Worm (Caenorhabditis elegans): ENCODE results near the gene ugt-53.
A peak's percentile ranks its signal among the peaks of the same experiment; 100 is the strongest.

ugt-53 gene

ce11 chrV:2881565-2881964, 32.4 kb downstream of the ugt-53 start (continued):
- TF ChIP-seq zag-1 (tag; optimal IDR thresholded peaks at IDR 0.05) (no peak), ceh-28 (tag; optimal IDR thresholded peaks at IDR 0.05) (no peak), jun-1 (tag; optimal IDR thresholded peaks at IDR 0.05) (no peak), F44E2.7 (GFP tag; IDR thresholded peaks at IDR 0.05) (no peak), hmg-1.1 (GFP tag; IDR thresholded peaks at IDR 0.05) (no peak), D1046.2 (GFP tag; IDR thresholded peaks at IDR 0.05) (no peak), nhr-77 (tag; optimal IDR thresholded peaks at IDR 0.05) (no peak), tra-1 (GFP tag; IDR thresholded peaks at IDR 0.05) (no peak), aha-1 (tag) (peak; percentile 70), unc-39 (tag; optimal IDR thresholded peaks at IDR 0.05) (no peak), zip-11 (GFP tag; IDR thresholded peaks at IDR 0.05) (no peak), dve-1 (tag; optimal IDR thresholded peaks at IDR 0.05; ENCODE audit: insufficient read depth) (peak; percentile 47), nhr-48 (tag; optimal IDR thresholded peaks at IDR 0.05) (no peak), duxl-1 (tag; optimal IDR thresholded peaks at IDR 0.05; ENCODE audit: poor library complexity) (no peak), hlh-30 (tag; optimal IDR thresholded peaks at IDR 0.05; ENCODE audit: insufficient read depth) (no peak), daf-12 (tag; optimal IDR thresholded peaks at IDR 0.05) (no peak), tag-97 (GFP tag; IDR thresholded peaks at IDR 0.05) (no peak), ceh-20 (GFP tag; IDR thresholded peaks at IDR 0.05) (0 out of 2 replicates have a peak, but pooled peaks have one; percentile 12)

ce11 chrV:2883097-2883496, 34.0 kb downstream of the ugt-53 start:
- TF ChIP-seq F44E2.7 (GFP tag; IDR thresholded peaks at IDR 0.05): no peak
- no peak for TF ChIP-seq nhr-25 (tag; optimal IDR thresholded peaks at IDR 0.05; ENCODE audit: borderline replicate concordance, insufficient read depth)
- no peak for TF ChIP-seq fos-1 (tag; optimal IDR thresholded peaks at IDR 0.05)
- no peak for TF ChIP-seq mdl-1 (tag; optimal IDR thresholded peaks at IDR 0.05)
- TF ChIP-seq skn-1 (tag; optimal IDR thresholded peaks at IDR 0.05): no peak
- no peak for TF ChIP-seq dve-1 (tag; optimal IDR thresholded peaks at IDR 0.05; ENCODE audit: insufficient read depth)
- no peak for TF ChIP-seq F37D6.2 (tag; optimal IDR thresholded peaks at IDR 0.05)
- no peak for TF ChIP-seq dpl-1 (GFP tag; optimal IDR thresholded peaks at IDR 0.05)
- no peak for TF ChIP-seq ZK546.5 (tag; optimal IDR thresholded peaks at IDR 0.05)
- TF ChIP-seq ztf-7 (tag; optimal IDR thresholded peaks at IDR 0.05): no peak
- no peak for TF ChIP-seq Y5F2A.4 (GFP tag; optimal IDR thresholded peaks at IDR 0.05)
- TF ChIP-seq zip-11 (GFP tag; IDR thresholded peaks at IDR 0.05): no peak
- no peak for TF ChIP-seq mes-2 (tag; optimal IDR thresholded peaks at IDR 0.05; ENCODE audit: poor library complexity, severe bottlenecking)
- no peak for TF ChIP-seq unc-62 (GFP tag; optimal IDR thresholded peaks at IDR 0.05 in 1 of 2)
- TF ChIP-seq unc-62 (tag; optimal IDR thresholded peaks at IDR 0.05): no peak
- no peak for TF ChIP-seq spr-3 (GFP tag; optimal IDR thresholded peaks at IDR 0.05)
- no peak for TF ChIP-seq pha-4 (GFP tag; IDR thresholded peaks at IDR 0.05)
- TF ChIP-seq pha-4 (tag; optimal IDR thresholded peaks at IDR 0.05): no peak

ce11 chrV:2884411-2884810, 35.3 kb downstream of the ugt-53 start, which contains the start of gene sre-24:
TSS of gene sre-24 (plus strand) at chrV:2884711.
- no peak for TF ChIP-seq ceh-28 (tag; optimal IDR thresholded peaks at IDR 0.05)
- TF ChIP-seq lin-15B (tag; optimal IDR thresholded peaks at IDR 0.05): no peak
- no peak for TF ChIP-seq fos-1 (tag; optimal IDR thresholded peaks at IDR 0.05)
- no peak for TF ChIP-seq F49E8.2 (tag; optimal IDR thresholded peaks at IDR 0.05; ENCODE audit: borderline replicate concordance)
- no peak for TF ChIP-seq zag-1 (tag; optimal IDR thresholded peaks at IDR 0.05)
- no peak for TF ChIP-seq lin-29 (GFP tag; IDR thresholded peaks at IDR 0.05)
- TF ChIP-seq ztf-11 (tag; optimal IDR thresholded peaks at IDR 0.05): no peak
- no peak for TF ChIP-seq dmd-9 (GFP tag; IDR thresholded peaks at IDR 0.05)
- no peak for TF ChIP-seq php-3 (GFP tag; IDR thresholded peaks at IDR 0.05)
- TF ChIP-seq ceh-62 (tag; optimal IDR thresholded peaks at IDR 0.05): no peak
- no peak for TF ChIP-seq ZK337.2 (GFP tag; IDR thresholded peaks at IDR 0.05)
- no peak for TF ChIP-seq mep-1 (tag; optimal IDR thresholded peaks at IDR 0.05)
- no peak for TF ChIP-seq T26A8.4 (GFP tag; IDR thresholded peaks at IDR 0.05)
- TF ChIP-seq nhr-48 (tag; optimal IDR thresholded peaks at IDR 0.05): no peak
- TF ChIP-seq Y75B8A.6 (GFP tag; IDR thresholded peaks at IDR 0.05): no peak
- TF ChIP-seq Y5F2A.4 (GFP tag; optimal IDR thresholded peaks at IDR 0.05): no peak
- TF ChIP-seq nhr-237 (tag; optimal IDR thresholded peaks at IDR 0.05): no peak
- TF ChIP-seq nhr-11 (tag; optimal IDR thresholded peaks at IDR 0.05): no peak
- no peak for TF ChIP-seq daf-19 (GFP tag; conservative IDR thresholded peaks at IDR 0.05)
- TF ChIP-seq madf-9 (GFP tag; conservative IDR thresholded peaks at IDR 0.05): no peak

Data from whole organism, L4 larva.